Worm (Caenorhabditis elegans) whole organism, mixed stage, embryonic: ENCODE measurements around the gene srbc-71.

Source experiments
- M03D4.4 ChIP-seq: sonication (generic microtip); optimal IDR thresholded peaks from 2 replicates; lab custom pipeline; 2017; ENCODE audit warnings: mild to moderate bottlenecking, missing genetic modification characterization, missing compliant biosample characterization
- ceh-39 ChIP-seq: fragments of 150-350 bp; optimal IDR thresholded peaks from 2 replicates; lab custom pipeline; 2014; ENCODE audit warnings: missing biosample characterization, missing genetic modification characterization
- ceh-43 ChIP-seq: fragments of 200-800 bp; sonication (Bioruptor generic); optimal IDR thresholded peaks from 2 replicates; lab custom pipeline; 2018; ENCODE audit warnings: mild to moderate bottlenecking, missing genetic modification characterization, moderate library complexity, missing compliant biosample characterization
- ces-1 ChIP-seq: fragments of 150-350 bp; optimal IDR thresholded peaks from 2 replicates; lab custom pipeline; 2014; ENCODE audit warnings: missing biosample characterization, missing genetic modification reagents, missing genetic modification characterization
- drap-1 ChIP-seq: fragments of 200-800 bp; sonication (Bioruptor generic); optimal IDR thresholded peaks from 3 replicates; lab custom pipeline; 2018; ENCODE audit warnings: mild to moderate bottlenecking, missing genetic modification characterization, missing compliant biosample characterization
- elt-1 ChIP-seq: sonication (generic microtip); optimal IDR thresholded peaks from 2 replicates; lab custom pipeline; 2017; ENCODE audit warnings: missing genetic modification characterization, mild to moderate bottlenecking, missing compliant biosample characterization, antibody characterized with exemption, moderate library complexity, borderline replicate concordance; ENCODE audit not compliant: insufficient read depth
- elt-3 ChIP-seq: fragments of 150-350 bp; optimal IDR thresholded peaks from 2 replicates; lab custom pipeline; 2014; ENCODE audit warnings: missing biosample characterization, missing genetic modification characterization
- flh-1 ChIP-seq: fragments of 200-800 bp; sonication (Bioruptor generic); optimal IDR thresholded peaks from 2 replicates; lab custom pipeline; 2018; ENCODE audit warnings: mild to moderate bottlenecking, missing genetic modification characterization, moderate library complexity, missing compliant biosample characterization
- ham-2 ChIP-seq: fragments of 200-800 bp; sonication (Bioruptor generic); optimal IDR thresholded peaks from 2 replicates; lab custom pipeline; 2018; ENCODE audit warnings: mild to moderate bottlenecking, missing genetic modification characterization, missing compliant biosample characterization
- lin-13 ChIP-seq: fragments of 150-350 bp; optimal IDR thresholded peaks from 2 replicates; lab custom pipeline; 2014; ENCODE audit warnings: missing biosample characterization, missing genetic modification characterization
- lin-32 ChIP-seq: fragments of 200-800 bp; sonication (Bioruptor generic); optimal IDR thresholded peaks from 2 replicates; lab custom pipeline; 2018; ENCODE audit warnings: mild to moderate bottlenecking, missing genetic modification characterization, missing compliant biosample characterization
- lsy-2 ChIP-seq: fragments of 150-350 bp; optimal IDR thresholded peaks from 2 replicates; lab custom pipeline; 2014; ENCODE audit warnings: missing biosample characterization, missing genetic modification characterization
- mab-5 ChIP-seq: fragments of 150-350 bp; optimal IDR thresholded peaks from 2 replicates; lab custom pipeline; 2014; ENCODE audit warnings: missing biosample characterization, missing genetic modification characterization
- mep-1 ChIP-seq: fragments of 150-350 bp; optimal IDR thresholded peaks from 2 replicates; lab custom pipeline; 2017; ENCODE audit warnings: missing biosample characterization, missing genetic modification reagents, missing genetic modification characterization, inconsistent platforms
- nhr-12 ChIP-seq: fragments of 150-350 bp; optimal IDR thresholded peaks from 2 replicates; lab custom pipeline; 2014; ENCODE audit warnings: missing biosample characterization, missing genetic modification characterization
- nhr-2 ChIP-seq: fragments of 150-350 bp; optimal IDR thresholded peaks from 2 replicates; lab custom pipeline; 2014; ENCODE audit warnings: missing biosample characterization, missing genetic modification characterization
- nhr-28 ChIP-seq: fragments of 150-350 bp; optimal IDR thresholded peaks from 2 replicates; lab custom pipeline; 2014; ENCODE audit warnings: missing biosample characterization, missing genetic modification characterization
- nhr-76 ChIP-seq: sonication (generic microtip); optimal IDR thresholded peaks from 2 replicates; lab custom pipeline; 2017; ENCODE audit warnings: missing biosample characterization, missing genetic modification characterization
- pha-4 ChIP-seq: fragments of 150-350 bp; optimal IDR thresholded peaks from 2 replicates; lab custom pipeline; 2018; ENCODE audit warnings: missing biosample characterization, missing genetic modification reagents, missing genetic modification characterization
- sem-2 ChIP-seq: fragments of 200-800 bp; sonication (Bioruptor generic); optimal IDR thresholded peaks from 2 replicates; lab custom pipeline; 2018; ENCODE audit warnings: mild to moderate bottlenecking, missing genetic modification characterization, missing compliant biosample characterization
- snpc-4 ChIP-seq: fragments of 150-350 bp; optimal IDR thresholded peaks from 2 replicates; lab custom pipeline; 2014; ENCODE audit warnings: missing biosample characterization, missing genetic modification characterization
- sptf-1 ChIP-seq: sonication (generic microtip); optimal IDR thresholded peaks from 2 replicates; lab custom pipeline; 2017; ENCODE audit warnings: mild to moderate bottlenecking, missing genetic modification characterization, moderate library complexity, missing compliant biosample characterization
- tbx-8 ChIP-seq: fragments of 200-800 bp; sonication (Bioruptor generic); optimal IDR thresholded peaks from 2 replicates; lab custom pipeline; 2018; ENCODE audit warnings: mild to moderate bottlenecking, missing genetic modification characterization, moderate library complexity, missing compliant biosample characterization
- unc-120 ChIP-seq: sonication (generic microtip); optimal IDR thresholded peaks from 2 replicates; lab custom pipeline; 2017; ENCODE audit warnings: missing genetic modification characterization, missing compliant biosample characterization; ENCODE audit not compliant: poor library complexity, severe bottlenecking
- unc-39 ChIP-seq: fragments of 150-350 bp; optimal IDR thresholded peaks from 2 replicates; lab custom pipeline; 2014; ENCODE audit warnings: missing biosample characterization, missing genetic modification characterization
- unc-62 ChIP-seq: fragments of 150-350 bp; optimal IDR thresholded peaks from 2 replicates; lab custom pipeline; 2014; ENCODE audit warnings: missing biosample characterization, missing genetic modification reagents, missing genetic modification characterization
- zip-8 ChIP-seq: fragments of 150-350 bp; optimal IDR thresholded peaks from 2 replicates; lab custom pipeline; 2014; ENCODE audit warnings: missing biosample characterization, missing genetic modification characterization
- ztf-11 ChIP-seq: fragments of 150-350 bp; optimal IDR thresholded peaks from 2 replicates; lab custom pipeline; 2014; ENCODE audit warnings: missing biosample characterization, missing genetic modification characterization

Gene srbc-71

ce11 chrIV:4225851-4226250, at the start of gene srbc-71:
Gene srbc-71, minus strand, starts transcription at chrIV:4225951.
- no peak for TF ChIP-seq zip-8 (tag; lab: Kevin White, UChicago)
- no peak for TF ChIP-seq elt-3 (tag; lab: Kevin White, UChicago)
- TF ChIP-seq nhr-28 (tag; lab: Kevin White, UChicago): no peak
- TF ChIP-seq pha-4 (tag; lab: Kevin White, UChicago): no peak
- TF ChIP-seq, all 35 proteins: peak for 0

- TF ChIP-seq ham-2 (GFP tag; lab: Kevin White, UChicago): no peak
- no peak for TF ChIP-seq drap-1
- no peak for TF ChIP-seq nhr-12 (tag; lab: Kevin White, UChicago)
- no peak for TF ChIP-seq sem-2 (GFP tag; lab: Kevin White, UChicago)
- TF ChIP-seq pha-4 (tag; lab: Kevin White, UChicago): no peak
- TF ChIP-seq nhr-76: no peak
- no peak for TF ChIP-seq ceh-43
- TF ChIP-seq ces-1 (GFP tag; lab: Kevin White, UChicago): no peak
- no peak for TF ChIP-seq unc-39
- TF ChIP-seq lin-13: no peak
- no peak for TF ChIP-seq ceh-39 (tag; lab: Kevin White, UChicago)
- no peak for TF ChIP-seq nhr-2
Observed at ce11 chrIV:4272167-4272566, 46.4 kb upstream of the srbc-71 start, which contains the start of gene F36A4.1. Gene F36A4.1, plus strand, starts transcription at chrIV:4272467.

ce11 chrIV:4270925-4271324, 45.2 kb upstream of the srbc-71 start, which contains the start of gene F36A4.2:
Gene F36A4.2, plus strand, starts transcription at chrIV:4271225.
- TF ChIP-seq nhr-12 (tag; lab: Kevin White, UChicago) (no peak), tbx-8 (GFP tag; lab: Kevin White, UChicago) (no peak), elt-3 (tag; lab: Kevin White, UChicago) (no peak), drap-1 (no peak), ceh-43 (no peak), ceh-39 (tag; lab: Kevin White, UChicago) (no peak), lsy-2 (no peak)

ce11 chrIV:4269308-4269707, 43.6 kb upstream of the srbc-71 start, which contains the start of gene F36A4.3:
Gene F36A4.3, plus strand, starts transcription at chrIV:4269608.
- TF ChIP-seq snpc-4 (no peak), unc-120 (no peak), nhr-12 (tag; lab: Kevin White, UChicago) (no peak), nhr-2 (no peak), elt-1 (tag; lab: Kevin White, UChicago) (no peak), ztf-11 (tag; lab: Kevin White, UChicago) (no peak), mep-1 (tag; lab: Kevin White, UChicago) (no peak), zip-8 (tag; lab: Kevin White, UChicago) (no peak), lin-32 (GFP tag; lab: Kevin White, UChicago) (no peak), pha-4 (tag; lab: Kevin White, UChicago) (no peak)

- no peak for TF ChIP-seq nhr-2
- no peak for TF ChIP-seq ham-2 (GFP tag; lab: Kevin White, UChicago)
- no peak for TF ChIP-seq unc-62 (GFP tag; lab: Kevin White, UChicago)
- TF ChIP-seq elt-3 (tag; lab: Kevin White, UChicago): no peak
- TF ChIP-seq flh-1 (GFP tag; lab: Kevin White, UChicago): no peak
- TF ChIP-seq mab-5 (tag; lab: Kevin White, UChicago): no peak
- TF ChIP-seq, all 35 proteins: peak for 0
Observed at ce11 chrIV:4267320-4267719, 41.6 kb upstream of the srbc-71 start, which contains the start of gene F36A4.4. Gene F36A4.4, plus strand, starts transcription at chrIV:4267620.

ce11 chrIV:4265951-4266350, 40.2 kb upstream of the srbc-71 start:
- TF ChIP-seq sem-2 (GFP tag; lab: Kevin White, UChicago): no peak
- no peak for TF ChIP-seq elt-3 (tag; lab: Kevin White, UChicago)
- TF ChIP-seq M03D4.4 (tag; lab: Kevin White, UChicago): no peak
- TF ChIP-seq ceh-39 (tag; lab: Kevin White, UChicago): no peak
- TF ChIP-seq ces-1 (GFP tag; lab: Kevin White, UChicago): no peak
- TF ChIP-seq unc-62 (GFP tag; lab: Kevin White, UChicago): no peak
- no peak for TF ChIP-seq tbx-8 (GFP tag; lab: Kevin White, UChicago)
- no peak for TF ChIP-seq nhr-76
- TF ChIP-seq lin-32 (GFP tag; lab: Kevin White, UChicago): no peak
- TF ChIP-seq sptf-1 (tag; lab: Kevin White, UChicago): no peak
